Fruit fly (Drosophila melanogaster): ENCODE data around the gene Qsox4.

Qsox4 gene

dm6 chr3R:23713901-23714300 is 11.3 kb downstream of the Qsox4 start (continued):
- TF ChIP-seq bcd (GFP tag; optimal IDR thresholded peaks at IDR 0.05) = peak; percentile 47
- peak; percentile 97 for TF ChIP-seq sens (GFP tag)
- TF ChIP-seq CG6765 (GFP tag; optimal IDR thresholded peaks at IDR 0.05) = no peak
- peak; percentile 43 for TF ChIP-seq Mes4 (GFP tag; optimal IDR thresholded peaks at IDR 0.05)
- peak; percentile 16 for TF ChIP-seq CG8089 (GFP tag; optimal IDR thresholded peaks at IDR 0.05)
- no peak for TF ChIP-seq NFAT (GFP tag; IDR thresholded peaks at IDR 0.05)
- TF ChIP-seq Lhr (GFP tag; optimal IDR thresholded peaks at IDR 0.05) = peak; percentile 5
- peak; percentile 7 for TF ChIP-seq fu2 (GFP tag; optimal IDR thresholded peaks at IDR 0.05)
- TF ChIP-seq Six4 (GFP tag; optimal IDR thresholded peaks at IDR 0.05) = peak; percentile 40
- TF ChIP-seq prd (optimal IDR thresholded peaks at IDR 0.05) = no peak
- peak; percentile 77 for TF ChIP-seq prd (GFP tag; IDR thresholded peaks at IDR 0.05)
- peak; percentile 28; the same call in 1 of the 2 replicates for TF ChIP-seq CG4360 (GFP tag; IDR thresholded peaks at IDR 0.05)
- peak; percentile 45 for TF ChIP-seq CG7556 (GFP tag; optimal IDR thresholded peaks at IDR 0.05)
- TF ChIP-seq TFAM (GFP tag; optimal IDR thresholded peaks at IDR 0.05) = no peak
- TF ChIP-seq Hr39 (optimal IDR thresholded peaks at IDR 0.05) = no peak
- TF ChIP-seq Sox102F (GFP tag; optimal IDR thresholded peaks at IDR 0.05) = peak; percentile 84
- TF ChIP-seq CG7372 (GFP tag; IDR thresholded peaks at IDR 0.05) = no peak
- TF ChIP-seq Atf-2 (GFP tag; optimal IDR thresholded peaks at IDR 0.05) = peak; percentile 50
- TF ChIP-seq seq (GFP tag; IDR thresholded peaks at IDR 0.05) = 0 out of 2 replicates have a peak, but pooled peaks have one; percentile 48
- peak; percentile 31 for TF ChIP-seq CG8924 (tag; optimal IDR thresholded peaks at IDR 0.05)
- TF ChIP-seq vvl (GFP tag; IDR thresholded peaks at IDR 0.05) = peak; percentile 74
- peak; percentile 82 for TF ChIP-seq nau (GFP tag; optimal IDR thresholded peaks at IDR 0.05)
- no peak for TF ChIP-seq hb (GFP tag; IDR thresholded peaks at IDR 0.05; ENCODE audit: partially characterized antibody)
- TF ChIP-seq Meics (GFP tag; optimal IDR thresholded peaks at IDR 0.05) = no peak
- no peak for TF ChIP-seq shn (GFP tag; optimal IDR thresholded peaks at IDR 0.05)
- no peak for TF ChIP-seq Doc3 (GFP tag; IDR thresholded peaks at IDR 0.05; ENCODE audit: partially characterized antibody)
- TF ChIP-seq Dp (GFP tag; optimal IDR thresholded peaks at IDR 0.05) = no peak
- no peak for TF ChIP-seq NC2α (GFP tag; optimal IDR thresholded peaks at IDR 0.05)
- no peak for TF ChIP-seq CG7963 (GFP tag; IDR thresholded peaks at IDR 0.05; ENCODE audit: partially characterized antibody)
- TF ChIP-seq CG11696 (GFP tag; IDR thresholded peaks at IDR 0.05) = peak; percentile 47; the same call in 1 of the 2 replicates
- peak; percentile 33 for TF ChIP-seq CG33557 (GFP tag; optimal IDR thresholded peaks at IDR 0.05)
- peak; percentile 55; the same call in 1 of the 2 replicates for TF ChIP-seq sens-2 (GFP tag; IDR thresholded peaks at IDR 0.05)
- TF ChIP-seq ase (GFP tag; IDR thresholded peaks at IDR 0.05) = 0 out of 3 replicates have a peak, but pooled peaks have one; percentile 46
- TF ChIP-seq CG43689 (GFP tag; IDR thresholded peaks at IDR 0.05) = peak; percentile 27; the same call in 1 of the 2 replicates
- TF ChIP-seq Nf-YB (GFP tag; optimal IDR thresholded peaks at IDR 0.05) = no peak
- peak; percentile 36 for TF ChIP-seq corto (GFP tag; optimal IDR thresholded peaks at IDR 0.05)
- no peak for TF ChIP-seq grn (GFP tag; optimal IDR thresholded peaks at IDR 0.05)
- peak; percentile 84 for TF ChIP-seq gem (tag; optimal IDR thresholded peaks at IDR 0.05)
- TF ChIP-seq CG7786 (GFP tag; optimal IDR thresholded peaks at IDR 0.05) = peak; percentile 28
- TF ChIP-seq CG3995 (GFP tag; optimal IDR thresholded peaks at IDR 0.05) = no peak
- TF ChIP-seq wek (GFP tag; optimal IDR thresholded peaks at IDR 0.05) = no peak
- TF ChIP-seq sc (optimal IDR thresholded peaks at IDR 0.05) = no peak
- peak; percentile 56 for TF ChIP-seq sc (GFP tag; optimal IDR thresholded peaks at IDR 0.05)
- peak; percentile 34 for TF ChIP-seq CG13123 (GFP tag; optimal IDR thresholded peaks at IDR 0.05)
- peak; percentile 22 for TF ChIP-seq CG9437 (GFP tag; optimal IDR thresholded peaks at IDR 0.05)
- peak; percentile 39; the same call in 1 of the 3 replicates for TF ChIP-seq CG11695 (GFP tag; IDR thresholded peaks at IDR 0.05)
- peak; percentile 14 for TF ChIP-seq scrt (GFP tag; optimal IDR thresholded peaks at IDR 0.05)
- 0 out of 2 replicates have a peak, but pooled peaks have one; percentile 18 for TF ChIP-seq CG1024 (GFP tag; IDR thresholded peaks at IDR 0.05)
- peak; percentile 45 for TF ChIP-seq maf-S (GFP tag; optimal IDR thresholded peaks at IDR 0.05)
- TF ChIP-seq Ravus (GFP tag; IDR thresholded peaks at IDR 0.05) = no peak
- peak; percentile 63 for TF ChIP-seq CG14014 (GFP tag; IDR thresholded peaks at IDR 0.05)
- TF ChIP-seq NC2β (GFP tag; optimal IDR thresholded peaks at IDR 0.05) = peak; percentile 56

All from whole organism, embryonic.